Worm (Caenorhabditis elegans) whole organism, late embryonic: ENCODE measurements around the gene Y41D4B.11.

ENCODE experiments used
- C08G9.2 ChIP-seq: sonication (generic microtip); optimal IDR thresholded peaks from 2 replicates; lab custom pipeline; 2016; ENCODE audit warnings: mild to moderate bottlenecking, missing genetic modification characterization, moderate library complexity, missing compliant biosample characterization
- F13H6.1 ChIP-seq: sonication (generic microtip); optimal IDR thresholded peaks from 2 replicates; lab custom pipeline; 2016; ENCODE audit warnings: missing genetic modification characterization, missing compliant biosample characterization
- K02D7.2 ChIP-seq: sonication (generic microtip); optimal IDR thresholded peaks from 2 replicates; lab custom pipeline; 2017; ENCODE audit warnings: mild to moderate bottlenecking, missing genetic modification characterization, missing compliant biosample characterization
- K09A11.1 ChIP-seq: sonication (generic microtip); optimal IDR thresholded peaks from 2 replicates; lab custom pipeline; 2017; ENCODE audit warnings: antibody characterized with exemption, mild to moderate bottlenecking, missing genetic modification characterization, missing compliant biosample characterization; ENCODE audit not compliant: insufficient read depth
- Y22D7AL.16 ChIP-seq: sonication (generic microtip); optimal IDR thresholded peaks from 2 replicates; lab custom pipeline; 2016; ENCODE audit warnings: missing genetic modification characterization, missing compliant biosample characterization
- ahr-1 ChIP-seq: sonication (generic microtip); optimal IDR thresholded peaks from 2 replicates; lab custom pipeline; 2016; ENCODE audit warnings: missing genetic modification characterization, missing compliant biosample characterization
- ceh-14 ChIP-seq: sonication (generic microtip); optimal IDR thresholded peaks from 2 replicates; lab custom pipeline; 2016; ENCODE audit warnings: missing genotype, missing genetic modification characterization, missing compliant biosample characterization
- ceh-19 ChIP-seq: fragments of 200-800 bp; sonication (Bioruptor generic); optimal IDR thresholded peaks from 2 replicates; lab custom pipeline; 2018; ENCODE audit warnings: mild to moderate bottlenecking, missing genetic modification characterization, missing compliant biosample characterization
- ceh-22 ChIP-seq: sonication (generic microtip); optimal IDR thresholded peaks from 2 replicates; lab custom pipeline; 2017; ENCODE audit warnings: missing biosample characterization, missing genetic modification characterization
- ceh-31 ChIP-seq: sonication (generic microtip); optimal IDR thresholded peaks from 2 replicates; lab custom pipeline; 2016; ENCODE audit warnings: missing genetic modification characterization, missing compliant biosample characterization
- ceh-34 ChIP-seq: sonication (generic microtip); optimal IDR thresholded peaks from 2 replicates; lab custom pipeline; 2016; ENCODE audit warnings: mild to moderate bottlenecking, missing genetic modification characterization, missing compliant biosample characterization
- ceh-45 ChIP-seq: fragments of 200-800 bp; sonication (Bioruptor generic); IDR thresholded peaks from 2 replicates; pipeline ENCODE4 v1.3.6; 2022; ENCODE audit warnings: missing genetic modification reagents, missing genetic modification characterization, missing compliant biosample characterization
- ceh-48 ChIP-seq: sonication (generic microtip); optimal IDR thresholded peaks from 2 replicates; lab custom pipeline; 2016; ENCODE audit warnings: missing genetic modification characterization, inconsistent platforms, missing compliant biosample characterization
- ceh-6 ChIP-seq: fragments of 200-800 bp; sonication (Bioruptor generic); optimal IDR thresholded peaks from 2 replicates; lab custom pipeline; 2018; ENCODE audit warnings: mild to moderate bottlenecking, missing genetic modification characterization, missing compliant biosample characterization
- ceh-9 ChIP-seq: sonication (generic microtip); optimal IDR thresholded peaks from 2 replicates; lab custom pipeline; 2016; ENCODE audit warnings: mild to moderate bottlenecking, missing genetic modification characterization, inconsistent platforms, missing compliant biosample characterization
- dve-1 ChIP-seq: sonication (generic microtip); optimal IDR thresholded peaks from 2 replicates; lab custom pipeline; 2017; ENCODE audit warnings: antibody characterized with exemption, mild to moderate bottlenecking, missing genetic modification characterization, missing compliant biosample characterization
- elt-4 ChIP-seq: sonication (generic microtip); optimal IDR thresholded peaks from 2 replicates; lab custom pipeline; 2016; ENCODE audit warnings: missing genetic modification characterization, missing compliant biosample characterization
- ets-4 ChIP-seq: sonication (generic microtip); optimal IDR thresholded peaks from 2 replicates; lab custom pipeline; 2016; ENCODE audit warnings: missing genetic modification characterization, missing compliant biosample characterization
- eyg-1 ChIP-seq: sonication (generic microtip); optimal IDR thresholded peaks from 2 replicates; lab custom pipeline; 2016; ENCODE audit warnings: missing genotype, missing genetic modification characterization, missing compliant biosample characterization
- fkh-6 ChIP-seq: sonication (generic microtip); optimal IDR thresholded peaks from 2 replicates; lab custom pipeline; 2016; ENCODE audit warnings: missing genetic modification characterization, missing compliant biosample characterization
- gmeb-2 ChIP-seq: sonication (generic microtip); optimal IDR thresholded peaks from 2 replicates; lab custom pipeline; 2016; ENCODE audit warnings: missing genetic modification characterization, inconsistent platforms, missing compliant biosample characterization
- hlh-15 ChIP-seq: sonication (generic microtip); optimal IDR thresholded peaks from 2 replicates; lab custom pipeline; 2016; ENCODE audit warnings: missing genetic modification characterization, missing compliant biosample characterization
- hlh-8 ChIP-seq: sonication (generic microtip); optimal IDR thresholded peaks from 2 replicates; lab custom pipeline; 2016; ENCODE audit warnings: missing genotype, missing genetic modification characterization, missing compliant biosample characterization
- lim-6 ChIP-seq: sonication (generic microtip); optimal IDR thresholded peaks from 2 replicates; lab custom pipeline; 2016; ENCODE audit warnings: missing genetic modification characterization, missing compliant biosample characterization
- lin-11 ChIP-seq: fragments of 200-800 bp; sonication (Bioruptor generic); optimal IDR thresholded peaks from 2 replicates; lab custom pipeline; 2018; ENCODE audit warnings: mild to moderate bottlenecking, missing genetic modification characterization, missing compliant biosample characterization
- madf-2 ChIP-seq: sonication (generic microtip); optimal IDR thresholded peaks from 2 replicates; lab custom pipeline; 2017; ENCODE audit warnings: missing genetic modification characterization, missing compliant biosample characterization
- mec-3 ChIP-seq: sonication (generic microtip); optimal IDR thresholded peaks from 2 replicates; lab custom pipeline; 2016; ENCODE audit warnings: borderline replicate concordance, missing genetic modification characterization, missing compliant biosample characterization
- nfya-1 ChIP-seq: sonication (generic microtip); optimal IDR thresholded peaks from 2 replicates; lab custom pipeline; 2017; ENCODE audit warnings: missing genetic modification characterization, mild to moderate bottlenecking, missing compliant biosample characterization, antibody characterized with exemption, moderate library complexity
- nhr-232 ChIP-seq: sonication (generic microtip); optimal IDR thresholded peaks from 2 replicates; lab custom pipeline; 2016; ENCODE audit warnings: missing genetic modification characterization, missing compliant biosample characterization
- pag-3 ChIP-seq: sonication (generic microtip); optimal IDR thresholded peaks from 2 replicates; lab custom pipeline; 2016; ENCODE audit warnings: missing compliant biosample characterization, missing genetic modification characterization, borderline replicate concordance
- pax-1 ChIP-seq: fragments of 150-350 bp; optimal IDR thresholded peaks from 2 replicates; lab custom pipeline; 2014; ENCODE audit warnings: missing biosample characterization, missing genetic modification characterization
- pqm-1 ChIP-seq: sonication (generic microtip); optimal IDR thresholded peaks from 2 replicates; lab custom pipeline; 2016; ENCODE audit warnings: missing genetic modification characterization, missing compliant biosample characterization
- ref-2 ChIP-seq: sonication (generic microtip); optimal IDR thresholded peaks from 2 replicates; lab custom pipeline; 2016; ENCODE audit warnings: missing genetic modification characterization, missing compliant biosample characterization
- rnt-1 ChIP-seq: sonication (generic microtip); optimal IDR thresholded peaks from 2 replicates; lab custom pipeline; 2016; ENCODE audit warnings: missing genetic modification characterization, missing compliant biosample characterization
- sox-4 ChIP-seq: sonication (generic microtip); optimal IDR thresholded peaks from 2 replicates; lab custom pipeline; 2017; ENCODE audit warnings: mild to moderate bottlenecking, missing genetic modification characterization, inconsistent platforms, missing compliant biosample characterization
- syd-9 ChIP-seq: sonication (generic microtip); optimal IDR thresholded peaks from 2 replicates; lab custom pipeline; 2016; ENCODE audit warnings: mild to moderate bottlenecking, missing genetic modification characterization, moderate library complexity, missing compliant biosample characterization
- ztf-16 ChIP-seq: sonication (generic microtip); optimal IDR thresholded peaks from 2 replicates; lab custom pipeline; 2017; ENCODE audit warnings: missing genetic modification characterization, missing compliant biosample characterization

Gene Y41D4B.11

DNA sequence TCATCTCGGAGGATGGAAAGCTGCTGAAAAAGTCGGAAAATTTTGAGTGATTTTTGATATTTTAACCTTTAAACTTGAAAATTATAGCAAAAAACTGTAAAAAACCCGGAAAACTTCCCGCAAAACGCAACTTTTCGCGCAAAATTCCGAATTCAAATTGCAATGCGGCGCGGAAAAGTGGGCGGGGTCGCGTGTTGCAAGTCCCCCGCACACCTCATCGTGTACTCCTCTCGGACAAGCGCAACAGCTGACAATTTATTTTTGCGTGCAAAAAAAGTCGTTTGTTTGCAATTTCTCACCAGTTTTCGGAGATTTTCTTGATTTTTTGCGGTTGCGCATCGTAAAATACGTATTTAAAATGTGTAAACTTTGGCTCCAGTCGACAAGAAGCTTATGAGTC is 9.7 kb upstream of the Y41D4B.11 start, which contains the start of gene npp-8 (continued):
- TF ChIP-seq ref-2 (tag; lab: Kevin White, UChicago) = peak; percentile 93
- TF ChIP-seq ahr-1 (tag; lab: Kevin White, UChicago) = peak; percentile 75
- peak; percentile 58 for TF ChIP-seq madf-2 (tag; lab: Kevin White, UChicago)
- TF ChIP-seq ceh-9 (tag; lab: Kevin White, UChicago) = peak; percentile 28
- TF ChIP-seq syd-9 (tag; lab: Kevin White, UChicago) = peak; percentile 86
- peak; percentile 79 for TF ChIP-seq lim-6
- peak; percentile 56 for TF ChIP-seq hlh-15 (tag; lab: Kevin White, UChicago)
- peak; percentile 82 for TF ChIP-seq F13H6.1 (tag; lab: Kevin White, UChicago)
- TF ChIP-seq ceh-45 (GFP tag; lab: Robert Waterston, UW) = no peak
- TF ChIP-seq dve-1 (tag; lab: Kevin White, UChicago) = peak; percentile 50
- peak; percentile 89 for TF ChIP-seq ceh-34 (tag; lab: Kevin White, UChicago)
- no peak for TF ChIP-seq eyg-1 (tag; lab: Kevin White, UChicago)
- peak; percentile 67 for TF ChIP-seq ceh-6
- TF ChIP-seq pax-1 (tag; lab: Kevin White, UChicago) = no peak
- peak; percentile 50 for TF ChIP-seq ceh-22 (tag; lab: Kevin White, UChicago)
- TF ChIP-seq hlh-8 (tag; lab: Kevin White, UChicago) = peak; percentile 82
- peak; percentile 91 for TF ChIP-seq ceh-14

DNA sequence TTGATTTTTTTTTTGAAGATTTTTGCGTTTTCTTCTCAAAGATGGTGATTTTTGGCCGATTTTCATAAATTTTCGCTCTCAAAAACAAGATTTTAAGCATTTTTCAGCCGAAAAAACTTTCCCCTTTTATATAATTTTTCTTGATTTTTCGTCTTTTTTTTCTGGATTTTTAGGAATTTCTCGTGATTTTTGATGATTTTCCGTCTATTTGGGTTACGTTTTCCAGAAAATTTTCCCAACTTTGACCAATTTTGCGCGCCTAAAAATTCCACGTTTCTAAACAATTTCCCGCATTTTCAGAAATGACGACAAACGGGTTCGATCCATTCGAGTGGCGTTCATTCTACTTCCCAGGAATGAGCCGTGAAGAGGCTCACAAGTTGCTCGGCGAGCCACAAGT is 8.5 kb upstream of the Y41D4B.11 start, which contains the start of gene ced-2:
ced-2 (plus strand) TSS at position 301 of the 400 bp plus-strand sequence.
- TF ChIP-seq nhr-232 = no peak
- no peak for TF ChIP-seq C08G9.2 (tag; lab: Kevin White, UChicago)
- TF ChIP-seq madf-2 (tag; lab: Kevin White, UChicago) = no peak
- TF ChIP-seq ceh-6 = no peak
- TF ChIP-seq ceh-31 (tag; lab: Kevin White, UChicago) = no peak
- no peak for TF ChIP-seq rnt-1 (tag; lab: Kevin White, UChicago)
- TF ChIP-seq mec-3 = no peak
- TF ChIP-seq ztf-16 (tag; lab: Kevin White, UChicago) = no peak
- TF ChIP-seq sox-4 = no peak
- no peak for TF ChIP-seq gmeb-2 (tag; lab: Kevin White, UChicago)
- no peak for TF ChIP-seq syd-9 (tag; lab: Kevin White, UChicago)
- TF ChIP-seq Y22D7AL.16 (tag; lab: Kevin White, UChicago) = no peak
- no peak for TF ChIP-seq lin-11 (tag; lab: Kevin White, UChicago)

DNA sequence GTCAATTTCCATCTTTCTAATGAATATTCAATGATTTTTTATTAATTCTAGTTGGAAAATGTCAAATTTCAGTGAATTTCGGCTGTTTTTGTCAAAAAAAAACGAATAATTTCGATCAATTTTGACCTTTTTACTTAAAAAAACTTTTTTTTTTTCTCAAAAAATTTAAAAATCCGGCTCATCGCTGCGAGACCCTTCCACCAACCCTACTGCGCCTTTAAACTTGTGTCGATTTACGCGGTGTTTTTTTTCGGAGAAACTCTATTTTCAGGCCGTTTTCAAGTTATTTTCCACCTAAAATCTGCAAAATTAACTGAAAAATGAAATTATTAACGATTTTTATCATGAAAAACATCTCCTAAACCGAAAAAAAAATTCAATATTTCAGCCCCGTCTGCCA is 4.7 kb upstream of the Y41D4B.11 start:
- TF ChIP-seq dve-1 (tag; lab: Kevin White, UChicago) = no peak
- TF ChIP-seq gmeb-2 (tag; lab: Kevin White, UChicago) = no peak
- no peak for TF ChIP-seq ahr-1 (tag; lab: Kevin White, UChicago)
- TF ChIP-seq ceh-34 (tag; lab: Kevin White, UChicago) = no peak
- TF ChIP-seq hlh-15 (tag; lab: Kevin White, UChicago) = no peak
- no peak for TF ChIP-seq fkh-6 (tag; lab: Kevin White, UChicago)
- no peak for TF ChIP-seq hlh-8 (tag; lab: Kevin White, UChicago)
- TF ChIP-seq ets-4 (tag; lab: Kevin White, UChicago) = no peak
- TF ChIP-seq K09A11.1 (tag; lab: Kevin White, UChicago) = no peak
- no peak for TF ChIP-seq ceh-48
- no peak for TF ChIP-seq eyg-1 (tag; lab: Kevin White, UChicago)
- no peak for TF ChIP-seq ceh-19 (GFP tag; lab: Kevin White, UChicago)
- no peak for TF ChIP-seq nfya-1 (tag; lab: Kevin White, UChicago)

DNA sequence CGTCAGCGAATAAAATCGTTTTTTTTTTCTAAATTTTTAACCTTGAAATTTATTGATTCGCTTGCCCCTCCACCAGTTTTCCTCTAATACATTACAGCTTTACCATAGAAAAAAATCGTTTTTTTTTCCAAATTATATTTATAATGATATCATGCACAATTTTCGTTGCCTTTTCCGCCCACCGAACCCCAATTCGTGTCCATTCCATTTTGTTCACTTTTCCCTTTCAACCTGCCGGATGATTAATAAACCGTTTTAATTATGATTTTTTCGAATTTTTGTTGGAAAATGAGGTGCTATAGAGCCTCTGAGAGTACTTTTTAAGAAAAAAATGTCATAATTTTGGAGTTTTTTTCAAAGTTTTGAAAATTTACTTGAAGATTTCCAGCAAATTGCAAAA is 4.2 kb upstream of the Y41D4B.11 start, which contains the start of gene set-23:
set-23 (plus strand) TSS at position 301 of the 400 bp plus-strand sequence.
- TF ChIP-seq K02D7.2 (tag; lab: Kevin White, UChicago) (no peak), pqm-1 (tag; lab: Kevin White, UChicago) (no peak), elt-4 (no peak), pag-3 (tag; lab: Kevin White, UChicago) (no peak), lim-6 (no peak), ceh-19 (GFP tag; lab: Kevin White, UChicago) (no peak)
